Fruit fly (Drosophila melanogaster) whole organism, embryonic: Measurements from ENCODE around the gene Taf8.

Experiments
- Adf1 ChIP-seq: fragments of 200-800 bp; sonication (Bioruptor generic); IDR thresholded peaks from 2 replicates; pipeline ENCODE4 v1.3.6; 2022; ENCODE audit warnings: missing biosample characterization, missing genetic modification characterization
- CG10209 ChIP-seq: fragments of 200-800 bp; sonication (Bioruptor generic); optimal IDR thresholded peaks from 3 replicates; lab custom pipeline; 2017; ENCODE audit warnings: missing biosample characterization, mild to moderate bottlenecking, missing genetic modification characterization, missing genetic modification reagents
- CG11398 ChIP-seq: fragments of 200-800 bp; sonication (Bioruptor generic); optimal IDR thresholded peaks from 2 replicates; lab custom pipeline; 2016; ENCODE audit warnings: missing biosample characterization, missing genetic modification characterization
- CG1233 ChIP-seq: fragments of 200-800 bp; sonication (Bioruptor generic); optimal IDR thresholded peaks from 4 replicates; lab custom pipeline; 2018; ENCODE audit warnings: missing biosample characterization, mild to moderate bottlenecking, missing genetic modification characterization
- CG12391 ChIP-seq: fragments of 200-800 bp; sonication (Bioruptor generic); optimal IDR thresholded peaks from 3 replicates; lab custom pipeline; 2018; ENCODE audit warnings: missing biosample characterization, mild to moderate bottlenecking, missing genetic modification characterization, moderate library complexity
- CG13424 ChIP-seq: fragments of 200-800 bp; sonication (Bioruptor generic); optimal IDR thresholded peaks from 2 replicates; lab custom pipeline; 2019; ENCODE audit warnings: missing biosample characterization, mild to moderate bottlenecking, missing genetic modification characterization, moderate library complexity
- CG15269 ChIP-seq: fragments of 200-800 bp; sonication (Bioruptor generic); optimal IDR thresholded peaks from 2 replicates; lab custom pipeline; 2018; ENCODE audit warnings: missing biosample characterization, mild to moderate bottlenecking, missing genetic modification characterization, moderate library complexity
- CG1647 ChIP-seq: fragments of 200-800 bp; sonication (Bioruptor generic); optimal IDR thresholded peaks from 3 replicates; lab custom pipeline; 2016; ENCODE audit warnings: missing biosample characterization, missing genetic modification characterization
- CG16779 ChIP-seq: fragments of 200-800 bp; sonication (Bioruptor generic); IDR thresholded peaks from 2 replicates; pipeline ENCODE4 v1.3.6; 2022; ENCODE audit warnings: missing biosample characterization, missing genetic modification characterization
- CG16815 ChIP-seq: fragments of 200-800 bp; sonication (Bioruptor generic); optimal IDR thresholded peaks from 3 replicates; lab custom pipeline; 2017; ENCODE audit warnings: missing biosample characterization, mild to moderate bottlenecking, missing genetic modification characterization
- CG17328 ChIP-seq: fragments of 200-800 bp; sonication (Bioruptor generic); IDR thresholded peaks from 2 replicates; pipeline ENCODE4 v1.3.6; 2022; ENCODE audit warnings: missing biosample characterization, missing genetic modification characterization
- CG17612 ChIP-seq: fragments of 200-800 bp; sonication (Bioruptor generic); IDR thresholded peaks from 2 replicates; pipeline ENCODE4 v1.3.6; 2022; ENCODE audit warnings: missing biosample characterization, missing genetic modification characterization
- CG2678 ChIP-seq: fragments of 200-800 bp; sonication (Bioruptor generic); optimal IDR thresholded peaks from 3 replicates; lab custom pipeline; 2019; ENCODE audit warnings: missing biosample characterization, mild to moderate bottlenecking, missing genetic modification characterization, moderate library complexity
- CG2875 ChIP-seq: fragments of 200-800 bp; sonication (Bioruptor generic); optimal IDR thresholded peaks from 2 replicates; lab custom pipeline; 2017; ENCODE audit warnings: missing biosample characterization, mild to moderate bottlenecking, missing genetic modification characterization, missing genetic modification reagents
- CG31224 ChIP-seq: fragments of 200-800 bp; sonication (Bioruptor generic); IDR thresholded peaks from 2 replicates; pipeline ENCODE4 v1.3.6; 2022; ENCODE audit warnings: missing biosample characterization, missing genetic modification characterization
- CG3838 ChIP-seq: fragments of 200-800 bp; sonication (Bioruptor generic); optimal IDR thresholded peaks from 3 replicates; lab custom pipeline; 2016; ENCODE audit warnings: missing biosample characterization, missing genetic modification characterization
- CG4730 ChIP-seq: fragments of 200-800 bp; sonication (Bioruptor generic); IDR thresholded peaks from 2 replicates; pipeline ENCODE4 v1.3.6; 2022; ENCODE audit warnings: missing biosample characterization, missing genetic modification characterization
- CG6854 ChIP-seq: fragments of 200-800 bp; sonication (Bioruptor generic); optimal IDR thresholded peaks from 3 replicates; lab custom pipeline; 2017; ENCODE audit warnings: missing biosample characterization, mild to moderate bottlenecking, missing genetic modification characterization
- E2f1 ChIP-seq: fragments of 200-800 bp; sonication (Bioruptor generic); IDR thresholded peaks from 2 replicates; pipeline ENCODE4 v1.3.6; 2022; ENCODE audit warnings: missing biosample characterization, missing genetic modification characterization
- Fer3 ChIP-seq: fragments of 200-800 bp; sonication (Bioruptor generic); optimal IDR thresholded peaks from 2 replicates; lab custom pipeline; 2018; ENCODE audit warnings: missing biosample characterization, mild to moderate bottlenecking, missing genetic modification characterization, moderate library complexity
- H2.0 ChIP-seq: fragments of 200-800 bp; sonication (Bioruptor generic); IDR thresholded peaks from 2 replicates; pipeline ENCODE4 v1.3.6; 2022; ENCODE audit warnings: missing biosample characterization, missing genetic modification characterization
- Hey ChIP-seq: fragments of 200-800 bp; sonication (Bioruptor generic); optimal IDR thresholded peaks from 3 replicates; lab custom pipeline; 2018; ENCODE audit warnings: missing biosample characterization, mild to moderate bottlenecking, missing genetic modification characterization
- HmgD ChIP-seq: fragments of 200-800 bp; sonication (Bioruptor generic); optimal IDR thresholded peaks from 3 replicates; lab custom pipeline; 2016; ENCODE audit warnings: missing biosample characterization, missing genetic modification characterization
- HmgZ ChIP-seq: fragments of 200-800 bp; sonication (Bioruptor generic); optimal IDR thresholded peaks from 2 replicates; lab custom pipeline; 2018; ENCODE audit warnings: missing biosample characterization, mild to moderate bottlenecking, missing genetic modification characterization
- MTF-1 ChIP-seq: fragments of 200-800 bp; sonication (Bioruptor generic); optimal IDR thresholded peaks from 2 replicates; lab custom pipeline; 2018; ENCODE audit warnings: missing biosample characterization, mild to moderate bottlenecking, missing genetic modification characterization, borderline replicate concordance
- Mes4 ChIP-seq: fragments of 200-800 bp; sonication (Bioruptor generic); optimal IDR thresholded peaks from 2 replicates; lab custom pipeline; 2016; ENCODE audit warnings: missing biosample characterization, missing genetic modification characterization
- Neu2 ChIP-seq: fragments of 200-800 bp; sonication (Bioruptor generic); optimal IDR thresholded peaks from 3 replicates; lab custom pipeline; 2016; ENCODE audit warnings: missing biosample characterization, missing genetic modification characterization, borderline replicate concordance
- Nf-YC ChIP-seq: fragments of 200-800 bp; optimal IDR thresholded peaks from 3 replicates; lab custom pipeline; 2019; ENCODE audit warnings: missing biosample characterization, mild to moderate bottlenecking, missing genetic modification characterization, moderate library complexity
- NfI ChIP-seq: fragments of 200-800 bp; sonication (Bioruptor generic); optimal IDR thresholded peaks from 3 replicates; lab custom pipeline; 2018; ENCODE audit warnings: missing biosample characterization, mild to moderate bottlenecking, missing genetic modification characterization, moderate library complexity
- ac ChIP-seq: fragments of 200-800 bp; sonication (Bioruptor generic); optimal IDR thresholded peaks from 3 replicates; lab custom pipeline; 2017; ENCODE audit warnings: missing biosample characterization, mild to moderate bottlenecking, missing genetic modification characterization
- cato ChIP-seq: fragments of 200-800 bp; sonication (Bioruptor generic); optimal IDR thresholded peaks from 2 replicates; lab custom pipeline; 2016; ENCODE audit warnings: missing biosample characterization, missing genetic modification characterization, borderline replicate concordance
- chn ChIP-seq: fragments of 200-800 bp; sonication (Bioruptor generic); optimal IDR thresholded peaks from 2 replicates; lab custom pipeline; 2016; ENCODE audit warnings: missing biosample characterization, missing genetic modification characterization
- ci ChIP-seq: fragments of 200-800 bp; sonication (Bioruptor generic); IDR thresholded peaks from 3 replicates; pipeline ENCODE4 v1.3.6; 2022; ENCODE audit warnings: missing biosample characterization, missing genetic modification characterization
- danr ChIP-seq: fragments of 200-800 bp; sonication (Bioruptor generic); IDR thresholded peaks from 2 replicates; pipeline ENCODE4 v1.3.6; 2022; ENCODE audit warnings: missing biosample characterization, missing genetic modification characterization
- dmrt11E ChIP-seq: fragments of 200-800 bp; sonication (Bioruptor generic); optimal IDR thresholded peaks from 3 replicates; lab custom pipeline; 2018; ENCODE audit warnings: missing biosample characterization, mild to moderate bottlenecking, missing genetic modification characterization, moderate library complexity
- en ChIP-seq: fragments of 200-800 bp; sonication (Bioruptor generic); optimal IDR thresholded peaks from 2 replicates; lab custom pipeline; 2016; ENCODE audit warnings: missing biosample characterization, missing genetic modification characterization
- eyg ChIP-seq: fragments of 200-800 bp; sonication (Bioruptor generic); optimal IDR thresholded peaks from 3 replicates; lab custom pipeline; 2016; ENCODE audit warnings: missing biosample characterization, missing genetic modification characterization
- fd64A ChIP-seq: fragments of 200-800 bp; sonication (Bioruptor generic); optimal IDR thresholded peaks from 3 replicates; lab custom pipeline; 2018; ENCODE audit warnings: missing biosample characterization, mild to moderate bottlenecking, missing genetic modification characterization
- gsb ChIP-seq: fragments of 200-800 bp; sonication (Bioruptor generic); IDR thresholded peaks from 2 replicates; pipeline ENCODE4 v1.3.6; 2022; ENCODE audit warnings: missing biosample characterization, missing genetic modification characterization
- kah ChIP-seq: fragments of 200-800 bp; sonication (Bioruptor generic); optimal IDR thresholded peaks from 2 replicates; lab custom pipeline; 2018; ENCODE audit warnings: missing biosample characterization, mild to moderate bottlenecking, missing genetic modification characterization
- lilli ChIP-seq: fragments of 200-800 bp; sonication (Bioruptor generic); optimal IDR thresholded peaks from 3 replicates; lab custom pipeline; 2016; ENCODE audit warnings: missing biosample characterization, missing genetic modification characterization
- lmd ChIP-seq: fragments of 200-800 bp; sonication (Bioruptor generic); IDR thresholded peaks from 2 replicates; pipeline ENCODE4 v1.3.6; 2022; ENCODE audit warnings: missing biosample characterization, missing genetic modification characterization
- lola ChIP-seq, 3 experiments: fragments of >200 bp in 2 of 3; fragments of 200-800 bp in 1 of 3; sonication (Bioruptor generic) in 1 of 3; optimal IDR thresholded peaks; 2 replicates each; lab custom pipeline; 2017 to 2019; ENCODE audit warnings: missing biosample characterization in 3 of 3, missing genetic modification characterization in 3 of 3, mild to moderate bottlenecking in 1 of 3, moderate library complexity in 1 of 3
- mam ChIP-seq: fragments of 200-800 bp; sonication (Bioruptor generic); optimal IDR thresholded peaks from 3 replicates; lab custom pipeline; 2016; ENCODE audit warnings: missing biosample characterization, missing genetic modification characterization
- peb ChIP-seq: fragments of 200-800 bp; sonication (Bioruptor generic); IDR thresholded peaks from 2 replicates; pipeline ENCODE4 v1.3.6; 2022; ENCODE audit warnings: missing biosample characterization, missing genetic modification characterization
- pfk ChIP-seq: fragments of 200-800 bp; sonication (Bioruptor generic); optimal IDR thresholded peaks from 2 replicates; lab custom pipeline; 2018; ENCODE audit warnings: missing biosample characterization, mild to moderate bottlenecking, missing genetic modification characterization, moderate library complexity
- ranshi ChIP-seq: fragments of 200-800 bp; sonication (Bioruptor generic); IDR thresholded peaks from 2 replicates; pipeline ENCODE4 v1.3.6; 2022; ENCODE audit warnings: missing biosample characterization, missing genetic modification characterization
- salm ChIP-seq: fragments of 200-800 bp; sonication (Bioruptor generic); optimal IDR thresholded peaks from 2 replicates; lab custom pipeline; 2018; ENCODE audit warnings: missing biosample characterization, mild to moderate bottlenecking, missing genetic modification characterization
- tna ChIP-seq: fragments of 200-800 bp; sonication (Bioruptor generic); IDR thresholded peaks from 2 replicates; pipeline ENCODE4 v1.3.6; 2022; ENCODE audit warnings: missing biosample characterization, missing genetic modification characterization; ENCODE audit not compliant: partially characterized antibody
- unc-4 ChIP-seq: fragments of 200-800 bp; sonication (Bioruptor generic); IDR thresholded peaks from 2 replicates; pipeline ENCODE4 v1.3.6; 2022; ENCODE audit warnings: missing biosample characterization, missing genetic modification characterization; ENCODE audit not compliant: partially characterized antibody
- wor ChIP-seq: fragments of 200-800 bp; sonication (Bioruptor generic); IDR thresholded peaks from 2 replicates; pipeline ENCODE4 v1.3.6; 2022; ENCODE audit warnings: missing biosample characterization, missing genetic modification characterization

Taf8 gene

DNA sequence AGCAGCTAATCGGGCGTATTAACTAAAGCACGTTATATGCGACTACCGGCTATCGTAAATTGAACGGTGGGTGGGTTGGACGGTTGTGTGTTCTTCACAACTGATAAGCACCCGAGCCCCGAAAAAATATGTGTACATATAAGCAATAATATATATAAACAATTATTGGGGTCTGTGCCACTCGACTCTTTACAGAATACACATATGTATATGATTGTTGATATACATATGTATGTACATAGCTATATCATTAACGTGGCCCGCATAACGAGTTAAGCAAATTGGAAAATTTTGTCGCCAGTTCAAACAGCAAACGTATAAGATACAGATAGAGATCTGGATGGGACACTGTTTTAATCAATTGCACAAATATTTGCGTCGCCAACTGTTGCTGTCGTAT is 19.1 kb upstream of the Taf8 start (continued):
- TF ChIP-seq Adf1 (GFP tag; lab: Robert Waterston, UW) (no peak), chn (no peak), CG1233 (GFP tag; lab: Kevin White, UChicago) (peak; percentile 25), mam (GFP tag; lab: Kevin White, UChicago) (no peak), peb (no peak), CG2678 (tag; lab: Kevin White, UChicago) (no peak), CG6854 (GFP tag; lab: Kevin White, UChicago) (no peak), Hey (tag; lab: Kevin White, UChicago) (peak; percentile 43), E2f1 (no peak), CG1647 (GFP tag; lab: Kevin White, UChicago) (no peak), danr (GFP tag; lab: Robert Waterston, UW) (no peak), CG2875 (GFP tag; lab: Kevin White, UChicago) (no peak), CG16815 (no peak), NfI (GFP tag; lab: Kevin White, UChicago) (peak; percentile 7), unc-4 (GFP tag; lab: Robert Waterston, UW) (no peak), CG12391 (tag; lab: Kevin White, UChicago) (no peak), kah (GFP tag; lab: Kevin White, UChicago) (no peak), lilli (GFP tag; lab: Kevin White, UChicago) (no peak), CG16779 (GFP tag; lab: Robert Waterston, UW) (no peak), en (no peak), pfk (GFP tag; lab: Kevin White, UChicago) (peak; percentile 31), fd64A (GFP tag; lab: Kevin White, UChicago) (peak; percentile 35), MTF-1 (GFP tag; lab: Kevin White, UChicago) (peak; percentile 48), wor (no peak), CG15269 (no peak), lmd (GFP tag; lab: Robert Waterston, UW) (no peak), dmrt11E (tag; lab: Kevin White, UChicago) (no peak), H2.0 (GFP tag; lab: Robert Waterston, UW) (no peak), CG10209 (GFP tag; lab: Kevin White, UChicago) (peak; percentile 5), CG31224 (no peak), CG3838 (GFP tag; lab: Kevin White, UChicago) (no peak), salm (tag; lab: Kevin White, UChicago) (peak; percentile 15), HmgD (no peak), Nf-YC (no peak), CG17612 (no peak), CG11398 (no peak), lola (GFP tag; optimal IDR thresholded peaks at IDR 0.05; lab: Kevin White, UChicago) (no peak), ac (GFP tag; lab: Kevin White, UChicago) (no peak), Neu2 (GFP tag; lab: Kevin White, UChicago) (no peak), Mes4 (GFP tag; lab: Kevin White, UChicago) (no peak), tna (GFP tag; lab: Robert Waterston, UW) (no peak), gsb (GFP tag; lab: Robert Waterston, UW) (no peak), CG13424 (peak; percentile 37), eyg (GFP tag; lab: Kevin White, UChicago) (no peak), CG17328 (no peak), cato (no peak), ranshi (no peak), ci (GFP tag; lab: Robert Waterston, UW) (peak; percentile 53; the same call in 1 of the 3 replicates), Fer3 (tag; lab: Kevin White, UChicago) (peak; percentile 36), CG4730 (no peak), HmgZ (tag; lab: Kevin White, UChicago) (no peak)
